Fruit fly (Drosophila melanogaster): ENCODE measurements around the gene CG6149.
A peak's percentile ranks its signal among the peaks of the same experiment; 100 is the strongest.

The CG6149 gene

DNA sequence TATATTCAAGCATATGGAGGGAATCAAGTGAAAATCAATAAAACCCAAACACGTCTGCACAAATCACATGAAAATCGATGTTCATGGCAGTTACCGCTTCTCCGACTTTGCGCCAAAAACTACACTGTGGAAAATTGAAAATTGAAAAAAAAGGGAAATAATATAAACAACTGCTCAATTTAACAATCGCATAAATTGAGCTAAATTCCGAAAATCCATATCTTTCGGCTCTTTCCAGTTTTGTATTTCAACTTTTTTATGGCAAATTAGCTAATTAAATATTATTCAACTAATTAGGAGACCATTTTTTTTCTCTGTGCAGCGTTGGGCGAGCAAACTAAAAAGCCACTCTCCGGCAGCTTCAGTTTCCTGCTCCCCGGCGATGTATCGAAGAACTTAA lies 49.2 kb upstream of the CG6149 start (continued):
- no peak for TF ChIP-seq Sox102F (GFP tag; optimal IDR thresholded peaks at IDR 0.05)
- TF ChIP-seq CG8119 (GFP tag; IDR thresholded peaks at IDR 0.05), result 0 out of 3 replicates have a peak, but pooled peaks have one; percentile 20

DNA sequence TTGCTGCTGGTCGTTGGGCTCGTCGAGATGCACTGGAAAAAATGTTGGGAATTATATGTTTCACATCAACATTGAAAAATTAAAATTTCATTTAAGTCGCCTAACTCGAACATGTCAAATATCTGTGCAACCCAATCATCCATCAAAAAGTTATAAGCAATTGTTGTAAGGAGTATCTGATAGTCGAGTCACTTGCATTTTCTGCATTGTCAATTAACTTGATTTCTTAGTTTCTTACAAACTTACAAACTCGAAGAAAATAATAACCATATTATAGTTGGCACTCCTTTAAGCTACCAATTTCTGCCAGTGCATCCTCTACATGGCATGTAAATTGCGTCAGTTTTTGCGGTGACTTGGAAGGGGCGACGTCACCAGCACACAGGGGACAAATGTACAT lies 47.9 kb upstream of the CG6149 start:
- TF ChIP-seq Hr38 (GFP tag; optimal IDR thresholded peaks at IDR 0.05), result no peak
- peak; percentile 21 for TF ChIP-seq dac (GFP tag; optimal IDR thresholded peaks at IDR 0.05)
- peak; percentile 51 for TF ChIP-seq CG11762 (GFP tag; optimal IDR thresholded peaks at IDR 0.05; ENCODE audit: insufficient read depth)
- TF ChIP-seq Eip75B (GFP tag; optimal IDR thresholded peaks at IDR 0.05), result peak; percentile 76
- TF ChIP-seq svp (GFP tag), result peak; percentile 83
- TF ChIP-seq salr (GFP tag; optimal IDR thresholded peaks at IDR 0.05), result peak; percentile 33 to 75
- TF ChIP-seq Smox (GFP tag; optimal IDR thresholded peaks at IDR 0.05), result peak; percentile 63
- peak; percentile 70 for TF ChIP-seq CG31627 (GFP tag; optimal IDR thresholded peaks at IDR 0.05)
- TF ChIP-seq eg (GFP tag; IDR thresholded peaks at IDR 0.05), result 0 out of 3 replicates have a peak, but pooled peaks have one; percentile 35
- TF ChIP-seq CG8319 (GFP tag; optimal IDR thresholded peaks at IDR 0.05), result no peak
- peak; percentile 71 for TF ChIP-seq pdm3 (GFP tag; optimal IDR thresholded peaks at IDR 0.05)
- TF ChIP-seq ss (GFP tag; optimal IDR thresholded peaks at IDR 0.05), result peak; percentile 49 to 72
- TF ChIP-seq Gug (GFP tag; IDR thresholded peaks at IDR 0.05), result peak; percentile 28; the same call in 1 of the 2 replicates
- TF ChIP-seq achi (GFP tag; optimal IDR thresholded peaks at IDR 0.05), result peak; percentile 66
- peak; percentile 69 for TF ChIP-seq lz (GFP tag; optimal IDR thresholded peaks at IDR 0.05)
- peak; percentile 74 for TF ChIP-seq CG10631 (GFP tag; optimal IDR thresholded peaks at IDR 0.05)
- peak; percentile 47; the same call in 1 of the 2 replicates for TF ChIP-seq CG15336 (GFP tag; IDR thresholded peaks at IDR 0.05)
- TF ChIP-seq CG16779 (tag; optimal IDR thresholded peaks at IDR 0.05), result peak; percentile 44
- TF ChIP-seq CG6808 (GFP tag; optimal IDR thresholded peaks at IDR 0.05), result peak; percentile 58
- TF ChIP-seq vri (GFP tag; optimal IDR thresholded peaks at IDR 0.05), result no peak
- no peak for TF ChIP-seq CG9139 (GFP tag; optimal IDR thresholded peaks at IDR 0.05)
- TF ChIP-seq Ets96B (tag; optimal IDR thresholded peaks at IDR 0.05), result peak; percentile 77
- TF ChIP-seq CG7368 (GFP tag; optimal IDR thresholded peaks at IDR 0.05), result peak; percentile 40
- TF ChIP-seq fd59A (GFP tag; optimal IDR thresholded peaks at IDR 0.05), result peak; percentile 67
- peak; percentile 75 for TF ChIP-seq topi (GFP tag; optimal IDR thresholded peaks at IDR 0.05)
- peak; percentile 75 for TF ChIP-seq esn (GFP tag; optimal IDR thresholded peaks at IDR 0.05)
- peak; percentile 65 for TF ChIP-seq CG1621 (tag; optimal IDR thresholded peaks at IDR 0.05)
- no peak for TF ChIP-seq CG11294 (GFP tag; IDR thresholded peaks at IDR 0.05)
- TF ChIP-seq cyc (GFP tag; optimal IDR thresholded peaks at IDR 0.05), result peak; percentile 49
- TF ChIP-seq Ets21C (GFP tag; optimal IDR thresholded peaks at IDR 0.05), result peak; percentile 51
- TF ChIP-seq Sox14 (GFP tag; optimal IDR thresholded peaks at IDR 0.05), result peak; percentile 73
- peak; percentile 56; the same call in 2 of the 3 replicates for TF ChIP-seq CG6163 (GFP tag; IDR thresholded peaks at IDR 0.05)
- peak; percentile 69 for TF ChIP-seq CG3032 (tag; optimal IDR thresholded peaks at IDR 0.05)
- TF ChIP-seq Met (GFP tag; optimal IDR thresholded peaks at IDR 0.05), result peak; percentile 67
- peak; percentile 65 for TF ChIP-seq CG4318 (GFP tag; optimal IDR thresholded peaks at IDR 0.05)
- TF ChIP-seq CG11902 (GFP tag; optimal IDR thresholded peaks at IDR 0.05), result peak; percentile 16
- peak; percentile 63 for TF ChIP-seq CG6792 (GFP tag; optimal IDR thresholded peaks at IDR 0.05)
- TF ChIP-seq Eip78C (GFP tag), result peak; percentile 92
- peak; percentile 68 for TF ChIP-seq OdsH (GFP tag; optimal IDR thresholded peaks at IDR 0.05)
- TF ChIP-seq CG8632 (GFP tag; optimal IDR thresholded peaks at IDR 0.05), result peak; percentile 53
- TF ChIP-seq Lpt (GFP tag; optimal IDR thresholded peaks at IDR 0.05), result peak; percentile 45
- peak; percentile 76 for TF ChIP-seq CG32006 (GFP tag; optimal IDR thresholded peaks at IDR 0.05)
- peak; percentile 71 for TF ChIP-seq Hr39 (GFP tag; optimal IDR thresholded peaks at IDR 0.05)
- no peak for TF ChIP-seq Eip93F (GFP tag; optimal IDR thresholded peaks at IDR 0.05)
- TF ChIP-seq CG3919 (GFP tag; optimal IDR thresholded peaks at IDR 0.05), result peak; percentile 68
- peak; percentile 54 for TF ChIP-seq Sox15 (GFP tag; optimal IDR thresholded peaks at IDR 0.05)
- TF ChIP-seq CG6276 (GFP tag; optimal IDR thresholded peaks at IDR 0.05), result peak; percentile 57
- peak; percentile 54 for TF ChIP-seq spab (GFP tag; optimal IDR thresholded peaks at IDR 0.05)
- peak; percentile 66 for TF ChIP-seq Sox102F (GFP tag; optimal IDR thresholded peaks at IDR 0.05)

Measured in whole organism, prepupa.